Worm (Caenorhabditis elegans) whole organism, young adult: Measurements from ENCODE around the gene F35F10.1.

Experiments used
- B0261.1 ChIP-seq: sonication (generic microtip); optimal IDR thresholded peaks from 2 replicates; lab custom pipeline; 2016; ENCODE audit warnings: mild to moderate bottlenecking, missing genetic modification characterization, moderate library complexity, missing compliant biosample characterization
- F22D6.2 ChIP-seq: sonication (generic microtip); optimal IDR thresholded peaks from 2 replicates; lab custom pipeline; 2016; ENCODE audit warnings: mild to moderate bottlenecking, missing genetic modification characterization, missing compliant biosample characterization
- F33H1.4 ChIP-seq: fragments of 200-800 bp; sonication (Bioruptor generic); IDR thresholded peaks from 2 replicates; pipeline ENCODE4 v1.3.6; 2022; ENCODE audit warnings: missing genetic modification reagents, missing genetic modification characterization, missing compliant biosample characterization
- F39B2.1 ChIP-seq: fragments of 200-800 bp; sonication (Bioruptor generic); IDR thresholded peaks from 2 replicates; pipeline ENCODE4 v1.3.6; 2022; ENCODE audit warnings: missing genetic modification reagents, missing genetic modification characterization, missing compliant biosample characterization
- F55B11.4 ChIP-seq: sonication (generic microtip); optimal IDR thresholded peaks from 2 replicates; lab custom pipeline; 2016; ENCODE audit warnings: missing compliant biosample characterization, missing genetic modification characterization, borderline replicate concordance; ENCODE audit not compliant: insufficient read depth
- F57A8.1 ChIP-seq: fragments of 200-800 bp; sonication (Bioruptor generic); optimal IDR thresholded peaks from 2 replicates; lab custom pipeline; 2018; ENCODE audit warnings: mild to moderate bottlenecking, missing genetic modification characterization, moderate library complexity, missing compliant biosample characterization
- T26A5.8 ChIP-seq: sonication (generic microtip); optimal IDR thresholded peaks from 2 replicates; lab custom pipeline; 2016; ENCODE audit warnings: missing genetic modification characterization, missing compliant biosample characterization
- Y56A3A.18 ChIP-seq: fragments of 200-800 bp; sonication (Bioruptor generic); IDR thresholded peaks from 2 replicates; pipeline ENCODE4 v1.3.6; 2022; ENCODE audit warnings: missing genetic modification reagents, missing genetic modification characterization, missing compliant biosample characterization
- Y79H2A.3 ChIP-seq: fragments of 200-800 bp; sonication (Bioruptor generic); conservative IDR thresholded peaks from 2 replicates; pipeline ENCODE4 v1.3.6; 2022; ENCODE audit warnings: missing genetic modification reagents, missing genetic modification characterization, missing compliant biosample characterization
- attf-6 ChIP-seq: fragments of 200-800 bp; sonication (Bioruptor generic); IDR thresholded peaks from 2 replicates; pipeline ENCODE4 v1.3.6; 2022; ENCODE audit warnings: missing genetic modification reagents, missing genetic modification characterization, missing compliant biosample characterization
- bed-2 ChIP-seq: fragments of 200-800 bp; sonication (Bioruptor generic); IDR thresholded peaks from 2 replicates; pipeline ENCODE4 v1.3.6; 2022; ENCODE audit warnings: missing genetic modification reagents, missing genetic modification characterization, missing compliant biosample characterization
- ccch-3 ChIP-seq: fragments of 200-800 bp; sonication (Bioruptor generic); optimal IDR thresholded peaks from 2 replicates; lab custom pipeline; 2018; ENCODE audit warnings: mild to moderate bottlenecking, missing genetic modification characterization, missing compliant biosample characterization
- ceh-79 ChIP-seq: sonication (generic microtip); optimal IDR thresholded peaks from 2 replicates; lab custom pipeline; 2017; ENCODE audit warnings: mild to moderate bottlenecking, missing genetic modification characterization, missing compliant biosample characterization
- dox-1 ChIP-seq: fragments of 200-800 bp; sonication (Bioruptor generic); IDR thresholded peaks from 2 replicates; pipeline ENCODE4 v1.3.6; 2022; ENCODE audit warnings: missing genetic modification reagents, missing genetic modification characterization, missing compliant biosample characterization
- dpff-1 ChIP-seq: sonication (generic microtip); optimal IDR thresholded peaks from 2 replicates; lab custom pipeline; 2017; ENCODE audit warnings: mild to moderate bottlenecking, missing genetic modification characterization, missing compliant biosample characterization
- ets-4 ChIP-seq: fragments of 200-800 bp; sonication (Bioruptor generic); optimal IDR thresholded peaks from 2 replicates; lab custom pipeline; 2018; ENCODE audit warnings: mild to moderate bottlenecking, missing genetic modification characterization, missing compliant biosample characterization
- fkh-3 ChIP-seq: sonication (generic microtip); optimal IDR thresholded peaks from 2 replicates; lab custom pipeline; 2016; ENCODE audit warnings: mild to moderate bottlenecking, missing genetic modification characterization, missing compliant biosample characterization
- gei-17 ChIP-seq: fragments of 200-800 bp; sonication (Bioruptor generic); optimal IDR thresholded peaks from 2 replicates; lab custom pipeline; 2018; ENCODE audit warnings: mild to moderate bottlenecking, missing genetic modification characterization, missing compliant biosample characterization
- hlh-12 ChIP-seq: sonication (generic microtip); optimal IDR thresholded peaks from 2 replicates; lab custom pipeline; 2016; ENCODE audit warnings: missing genetic modification characterization, missing compliant biosample characterization
- hmg-1.2 ChIP-seq: fragments of 200-800 bp; sonication (Bioruptor generic); IDR thresholded peaks from 2 replicates; pipeline ENCODE4 v1.3.6; 2022; ENCODE audit warnings: missing genetic modification reagents, missing genetic modification characterization, missing compliant biosample characterization
- hmg-20 ChIP-seq: fragments of 200-800 bp; sonication (Bioruptor generic); IDR thresholded peaks from 2 replicates; pipeline ENCODE4 v1.3.6; 2022; ENCODE audit warnings: missing genetic modification reagents, missing genetic modification characterization, missing compliant biosample characterization
- hsf-1 ChIP-seq: fragments of 200-800 bp; sonication (Bioruptor generic); IDR thresholded peaks from 2 replicates; pipeline ENCODE4 v1.3.6; 2022; ENCODE audit warnings: missing genetic modification reagents, missing genetic modification characterization, missing compliant biosample characterization
- lag-1 ChIP-seq: fragments of 200-800 bp; sonication (Bioruptor generic); IDR thresholded peaks from 2 replicates; pipeline ENCODE4 v1.3.6; 2022; ENCODE audit warnings: missing genetic modification reagents, missing genetic modification characterization, missing compliant biosample characterization
- lsl-1 ChIP-seq: fragments of 200-800 bp; sonication (Bioruptor generic); optimal IDR thresholded peaks from 2 replicates; lab custom pipeline; 2018; ENCODE audit warnings: mild to moderate bottlenecking, missing genetic modification characterization, moderate library complexity, missing compliant biosample characterization
- lsy-27 ChIP-seq: sonication (generic microtip); optimal IDR thresholded peaks from 2 replicates; lab custom pipeline; 2017; ENCODE audit warnings: missing genetic modification characterization, mild to moderate bottlenecking, missing compliant biosample characterization, antibody characterized with exemption, missing genotype, borderline replicate concordance; ENCODE audit not compliant: insufficient read depth
- mcd-1 ChIP-seq: fragments of 200-800 bp; sonication (Bioruptor generic); IDR thresholded peaks from 2 replicates; pipeline ENCODE4 v1.3.6; 2022; ENCODE audit warnings: missing genetic modification reagents, missing genetic modification characterization, missing compliant biosample characterization
- mel-28 ChIP-seq: sonication (generic microtip); optimal IDR thresholded peaks from 2 replicates; lab custom pipeline; 2016; ENCODE audit warnings: borderline replicate concordance, mild to moderate bottlenecking, missing genetic modification characterization, missing compliant biosample characterization
- nhr-179 ChIP-seq: sonication (generic microtip); optimal IDR thresholded peaks from 2 replicates; lab custom pipeline; 2016; ENCODE audit warnings: mild to moderate bottlenecking, missing genetic modification characterization, missing compliant biosample characterization
- nhr-27 ChIP-seq: fragments of 200-800 bp; sonication (Bioruptor generic); optimal IDR thresholded peaks from 2 replicates; lab custom pipeline; 2018; ENCODE audit warnings: mild to moderate bottlenecking, missing genetic modification characterization, moderate library complexity, missing compliant biosample characterization
- nhr-90 ChIP-seq: sonication (generic microtip); optimal IDR thresholded peaks from 2 replicates; lab custom pipeline; 2016; ENCODE audit warnings: missing genotype, mild to moderate bottlenecking, missing genetic modification characterization, missing compliant biosample characterization
- rec-8 ChIP-seq, 2 experiments: sonication (generic microtip); optimal IDR thresholded peaks; 2 replicates each; lab custom pipeline; 2016; ENCODE audit warnings: mild to moderate bottlenecking in 2 of 2, missing genetic modification characterization in 2 of 2, missing genetic modification reagents in 2 of 2, missing genotype in 2 of 2, missing biosample characterization in 1 of 2, missing compliant biosample characterization in 1 of 2, moderate library complexity in 1 of 2
- sea-2 ChIP-seq: fragments of 200-800 bp; sonication (Bioruptor generic); IDR thresholded peaks from 2 replicates; pipeline ENCODE4 v1.3.6; 2022; ENCODE audit warnings: missing genetic modification characterization, missing compliant biosample characterization
- snpc-1.1 ChIP-seq: sonication (generic microtip); optimal IDR thresholded peaks from 2 replicates; lab custom pipeline; 2017; ENCODE audit warnings: missing genetic modification characterization, mild to moderate bottlenecking, missing compliant biosample characterization, antibody characterized with exemption, moderate library complexity, missing genotype, missing genetic modification reagents; ENCODE audit not compliant: insufficient read depth
- snpc-3.4 ChIP-seq: sonication (generic microtip); optimal IDR thresholded peaks from 2 replicates; lab custom pipeline; 2017; ENCODE audit warnings: missing genetic modification characterization, mild to moderate bottlenecking, missing compliant biosample characterization, antibody characterized with exemption, moderate library complexity, missing genotype, missing genetic modification reagents
- sptf-2 ChIP-seq: fragments of 200-800 bp; sonication (Bioruptor generic); optimal IDR thresholded peaks from 2 replicates; lab custom pipeline; 2018; ENCODE audit warnings: mild to moderate bottlenecking, missing genetic modification characterization, missing compliant biosample characterization
- tlf-1 ChIP-seq: fragments of 200-800 bp; sonication (Bioruptor generic); optimal IDR thresholded peaks from 2 replicates; lab custom pipeline; 2018; ENCODE audit warnings: mild to moderate bottlenecking, missing genetic modification characterization, missing compliant biosample characterization
- xnd-1 ChIP-seq: sonication (generic microtip); optimal IDR thresholded peaks from 2 replicates; lab custom pipeline; 2016; ENCODE audit warnings: missing genotype, missing genetic modification reagents, missing genetic modification characterization, missing compliant biosample characterization
- zim-3 ChIP-seq: sonication (generic microtip); optimal IDR thresholded peaks from 2 replicates; lab custom pipeline; 2017; ENCODE audit warnings: mild to moderate bottlenecking, missing genetic modification characterization, moderate library complexity, missing compliant biosample characterization
- ztf-25 ChIP-seq: fragments of 200-800 bp; sonication (Bioruptor generic); IDR thresholded peaks from 2 replicates; pipeline ENCODE4 v1.3.6; 2022; ENCODE audit warnings: missing genetic modification reagents, missing genetic modification characterization, missing compliant biosample characterization
- ztf-28 ChIP-seq: fragments of 200-800 bp; sonication (Bioruptor generic); IDR thresholded peaks from 2 replicates; pipeline ENCODE4 v1.3.6; 2022; ENCODE audit warnings: missing genetic modification reagents, missing genetic modification characterization, missing compliant biosample characterization

The F35F10.1 gene

ce11 chrV:3352925-3353324 lies 36.8 kb downstream of the F35F10.1 start, which contains the start of gene C17B7.12:
TSS of gene C17B7.12 (plus strand) at chrV:3353225.
- TF ChIP-seq bed-2 (GFP tag; lab: Robert Waterston, UW) (no peak), ccch-3 (GFP tag; lab: Kevin White, UChicago) (no peak), mel-28 (tag; lab: Kevin White, UChicago) (no peak), hmg-20 (GFP tag; lab: Robert Waterston, UW) (no peak)

ce11 chrV:3355544-3355943 lies 39.4 kb downstream of the F35F10.1 start:
- no peak for TF ChIP-seq F33H1.4 (GFP tag; lab: Robert Waterston, UW)
- TF ChIP-seq hlh-12 = no peak
- no peak for TF ChIP-seq sptf-2 (GFP tag; lab: Kevin White, UChicago)
- TF ChIP-seq F55B11.4 (tag; lab: Kevin White, UChicago) = no peak

ce11 chrV:3357106-3357505 lies 41.0 kb downstream of the F35F10.1 start, which contains the start of gene scrm-3:
TSS of gene scrm-3 (minus strand) at chrV:3357206.
- TF ChIP-seq hmg-1.2 (GFP tag; lab: Robert Waterston, UW) (peak; percentile 37; the same call in 1 of the 2 replicates), F33H1.4 (GFP tag; lab: Robert Waterston, UW) (no peak)

DNA sequence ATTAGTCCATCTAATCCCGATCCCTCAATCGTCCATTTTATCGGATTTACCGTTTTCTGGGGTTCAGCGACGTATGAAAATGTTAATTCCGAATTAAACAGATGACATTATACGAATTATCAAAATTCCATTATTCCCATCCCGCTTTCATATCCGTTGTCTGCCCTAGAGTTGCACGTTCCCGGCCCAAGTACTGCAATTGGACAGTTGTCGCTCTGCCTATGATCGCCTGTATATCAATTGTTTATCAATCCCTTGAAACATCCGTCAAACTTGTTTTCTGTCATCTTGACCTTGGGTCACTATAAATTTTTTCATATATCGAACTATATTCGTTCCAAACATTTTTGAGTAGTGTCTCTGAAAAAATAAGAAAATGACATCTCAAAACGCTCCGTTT lies 42.2 kb downstream of the F35F10.1 start, which contains the start of gene C04E12.5:
Gene C04E12.5, plus strand, starts transcription at position 301 of the 400 bp plus-strand sequence.
- TF ChIP-seq T26A5.8 = no peak
- TF ChIP-seq ets-4 (GFP tag; lab: Kevin White, UChicago) = no peak
- TF ChIP-seq snpc-1.1 (tag; lab: Kevin White, UChicago) = no peak
- no peak for TF ChIP-seq nhr-27 (tag; lab: Kevin White, UChicago)
- no peak for TF ChIP-seq hsf-1
- no peak for TF ChIP-seq dox-1 (GFP tag; lab: Robert Waterston, UW)
- no peak for TF ChIP-seq sea-2 (GFP tag; lab: Robert Waterston, UW)
- no peak for TF ChIP-seq fkh-3 (tag; lab: Kevin White, UChicago)
- TF ChIP-seq gei-17 (GFP tag; lab: Kevin White, UChicago) = no peak
- TF ChIP-seq nhr-179 (tag; lab: Kevin White, UChicago) = no peak
- no peak for TF ChIP-seq ztf-25 (GFP tag; lab: Robert Waterston, UW)
- no peak for TF ChIP-seq F57A8.1 (GFP tag; lab: Kevin White, UChicago)
- TF ChIP-seq xnd-1 (tag; lab: Kevin White, UChicago) = no peak
- no peak for TF ChIP-seq zim-3
- no peak for TF ChIP-seq B0261.1
- TF ChIP-seq F39B2.1 (GFP tag; lab: Robert Waterston, UW) = no peak
- no peak for TF ChIP-seq attf-6
- no peak for TF ChIP-seq tlf-1
- TF ChIP-seq F33H1.4 (GFP tag; lab: Robert Waterston, UW) = no peak

ce11 chrV:3361633-3362032 lies 45.5 kb downstream of the F35F10.1 start:
- TF ChIP-seq dox-1 (GFP tag; lab: Robert Waterston, UW) (no peak), Y79H2A.3 (no peak), ceh-79 (tag; lab: Kevin White, UChicago) (no peak), snpc-3.4 (tag; lab: Kevin White, UChicago) (no peak), rec-8 (tag; optimal IDR thresholded peaks at IDR 0.05; lab: Kevin White, UChicago) (no peak), dpff-1 (no peak), lag-1 (GFP tag; lab: Robert Waterston, UW) (no peak), hmg-1.2 (GFP tag; lab: Robert Waterston, UW) (no peak), mcd-1 (GFP tag; lab: Robert Waterston, UW) (no peak), lsl-1 (GFP tag; lab: Kevin White, UChicago) (no peak), ztf-28 (no peak), Y56A3A.18 (GFP tag; lab: Robert Waterston, UW) (no peak), F22D6.2 (tag; lab: Kevin White, UChicago) (no peak), lsy-27 (no peak), bed-2 (GFP tag; lab: Robert Waterston, UW) (no peak), nhr-90 (tag; lab: Kevin White, UChicago) (no peak), F57A8.1 (GFP tag; lab: Kevin White, UChicago) (no peak), fkh-3 (tag; lab: Kevin White, UChicago) (no peak)
